Fruit fly (Drosophila melanogaster) whole organism, embryonic: ENCODE data around the gene CG42232.

Source experiments
- Antp ChIP-seq: fragments of 200-800 bp; sonication (Bioruptor generic); optimal IDR thresholded peaks from 3 replicates; lab custom pipeline; 2016; ENCODE audit warnings: missing biosample characterization, missing genetic modification characterization
- B-H2 ChIP-seq: fragments of 200-800 bp; sonication (Bioruptor generic); optimal IDR thresholded peaks from 2 replicates; lab custom pipeline; 2018; ENCODE audit warnings: missing biosample characterization, mild to moderate bottlenecking, missing genetic modification characterization
- Bdp1 ChIP-seq: fragments of 200-800 bp; sonication (Bioruptor generic); optimal IDR thresholded peaks from 3 replicates; lab custom pipeline; 2016; ENCODE audit warnings: missing biosample characterization, missing genetic modification characterization
- CG1024 ChIP-seq: fragments of 200-800 bp; sonication (Bioruptor generic); IDR thresholded peaks from 2 replicates; pipeline ENCODE4 v1.3.6; 2022; ENCODE audit warnings: missing biosample characterization, missing genetic modification characterization
- CG10979 ChIP-seq: fragments of 200-800 bp; sonication (Bioruptor generic); optimal IDR thresholded peaks from 2 replicates; lab custom pipeline; 2018; ENCODE audit warnings: missing biosample characterization, mild to moderate bottlenecking, missing genetic modification characterization, moderate library complexity
- CG11398 ChIP-seq: fragments of 200-800 bp; sonication (Bioruptor generic); optimal IDR thresholded peaks from 2 replicates; lab custom pipeline; 2016; ENCODE audit warnings: missing biosample characterization, missing genetic modification characterization
- CG11695 ChIP-seq: fragments of 200-800 bp; sonication (Bioruptor generic); IDR thresholded peaks from 3 replicates; pipeline ENCODE4 v1.3.6; 2022; ENCODE audit warnings: missing biosample characterization, missing genetic modification characterization
- CG13624 ChIP-seq: fragments of 200-800 bp; sonication (Bioruptor generic); optimal IDR thresholded peaks from 2 replicates; lab custom pipeline; 2016; ENCODE audit warnings: missing biosample characterization, missing genetic modification characterization
- CG16815 ChIP-seq: fragments of 200-800 bp; sonication (Bioruptor generic); optimal IDR thresholded peaks from 3 replicates; lab custom pipeline; 2017; ENCODE audit warnings: missing biosample characterization, mild to moderate bottlenecking, missing genetic modification characterization
- CG3163 ChIP-seq: fragments of 200-800 bp; sonication (Bioruptor generic); optimal IDR thresholded peaks from 3 replicates; lab custom pipeline; 2016; ENCODE audit warnings: missing biosample characterization, missing genetic modification characterization
- CG33557 ChIP-seq: fragments of 200-800 bp; sonication (Bioruptor generic); optimal IDR thresholded peaks from 2 replicates; lab custom pipeline; 2019; ENCODE audit warnings: missing biosample characterization, mild to moderate bottlenecking, missing genetic modification characterization, moderate library complexity
- CG4360 ChIP-seq: fragments of 200-800 bp; sonication (Bioruptor generic); IDR thresholded peaks from 2 replicates; pipeline ENCODE4 v1.3.6; 2022; ENCODE audit warnings: missing biosample characterization, missing genetic modification characterization
- CG7928 ChIP-seq: fragments of 200-800 bp; sonication (Bioruptor generic); optimal IDR thresholded peaks from 2 replicates; lab custom pipeline; 2017; ENCODE audit warnings: missing biosample characterization, mild to moderate bottlenecking, missing genetic modification characterization
- CG8388 ChIP-seq: fragments of 200-800 bp; sonication (Bioruptor generic); optimal IDR thresholded peaks from 2 replicates; lab custom pipeline; 2019; ENCODE audit warnings: missing biosample characterization, mild to moderate bottlenecking, missing genetic modification characterization, moderate library complexity
- CG8765 ChIP-seq: fragments of 200-800 bp; sonication (Bioruptor generic); IDR thresholded peaks from 2 replicates; pipeline ENCODE4 v1.3.6; 2022; ENCODE audit warnings: missing biosample characterization, missing genetic modification characterization
- CG9932 ChIP-seq: fragments of 200-800 bp; sonication (Bioruptor generic); IDR thresholded peaks from 2 replicates; pipeline ENCODE4 v1.3.6; 2022; ENCODE audit warnings: missing biosample characterization, missing genetic modification characterization
- Eip74EF ChIP-seq, 2 experiments: fragments of 200-800 bp in 1 of 2; fragments of >200 bp in 1 of 2; sonication (Bioruptor generic) in 1 of 2; optimal IDR thresholded peaks; 2 replicates each; lab custom pipeline; 2017 to 2019; ENCODE audit warnings: missing biosample characterization in 2 of 2, missing genetic modification characterization in 2 of 2, mild to moderate bottlenecking in 1 of 2, moderate library complexity in 1 of 2
- Elba2 ChIP-seq: fragments of 200-800 bp; sonication (Bioruptor generic); optimal IDR thresholded peaks from 3 replicates; lab custom pipeline; 2016; ENCODE audit warnings: missing biosample characterization, missing genetic modification characterization
- Hey ChIP-seq: fragments of 200-800 bp; sonication (Bioruptor generic); optimal IDR thresholded peaks from 3 replicates; lab custom pipeline; 2018; ENCODE audit warnings: missing biosample characterization, mild to moderate bottlenecking, missing genetic modification characterization
- Lpt ChIP-seq: fragments of >200 bp; optimal IDR thresholded peaks from 2 replicates; lab custom pipeline; 2018; ENCODE audit warnings: missing biosample characterization, missing genetic modification characterization
- MTF-1 ChIP-seq: fragments of 200-800 bp; sonication (Bioruptor generic); optimal IDR thresholded peaks from 2 replicates; lab custom pipeline; 2018; ENCODE audit warnings: missing biosample characterization, mild to moderate bottlenecking, missing genetic modification characterization, borderline replicate concordance
- Med ChIP-seq: fragments of 200-800 bp; sonication (Bioruptor generic); peaks from one replicate; lab custom pipeline; 2016; ENCODE audit warnings: missing biosample characterization, missing genetic modification characterization, mild to moderate bottlenecking, inconsistent platforms, moderate library complexity
- Meics ChIP-seq: fragments of 200-800 bp; sonication (Bioruptor generic); optimal IDR thresholded peaks from 2 replicates; lab custom pipeline; 2017; ENCODE audit warnings: missing biosample characterization, mild to moderate bottlenecking, missing genetic modification characterization
- Ptx1 ChIP-seq: fragments of 200-800 bp; sonication (Bioruptor generic); IDR thresholded peaks from 2 replicates; pipeline ENCODE4 v1.3.6; 2022; ENCODE audit warnings: missing biosample characterization, missing genetic modification characterization
- Side ChIP-seq: fragments of 200-800 bp; sonication (Bioruptor generic); optimal IDR thresholded peaks from 2 replicates; lab custom pipeline; 2016; ENCODE audit warnings: missing biosample characterization, missing genetic modification characterization
- Sox100B ChIP-seq: fragments of 200-800 bp; sonication (Bioruptor generic); optimal IDR thresholded peaks from 3 replicates; lab custom pipeline; 2018; ENCODE audit warnings: missing biosample characterization, mild to moderate bottlenecking, missing genetic modification characterization
- Spps ChIP-seq: fragments of 200-800 bp; sonication (Bioruptor generic); optimal IDR thresholded peaks from 2 replicates; lab custom pipeline; 2018; ENCODE audit warnings: missing biosample characterization, mild to moderate bottlenecking, missing genetic modification characterization
- Sry-β ChIP-seq: fragments of 200-800 bp; sonication (Bioruptor generic); optimal IDR thresholded peaks from 2 replicates; lab custom pipeline; 2018; ENCODE audit warnings: missing biosample characterization, mild to moderate bottlenecking, missing genetic modification characterization, moderate library complexity
- Xbp1 ChIP-seq: fragments of 200-800 bp; sonication (Bioruptor generic); optimal IDR thresholded peaks from 3 replicates; lab custom pipeline; 2016; ENCODE audit warnings: missing biosample characterization, mild to moderate bottlenecking, missing genetic modification characterization
- Xrp1 ChIP-seq: fragments of 200-800 bp; sonication (Bioruptor generic); IDR thresholded peaks from 2 replicates; pipeline ENCODE4 v1.3.6; 2022; ENCODE audit warnings: missing biosample characterization, missing genetic modification characterization
- az2 ChIP-seq: fragments of 200-800 bp; sonication (Bioruptor generic); optimal IDR thresholded peaks from 3 replicates; lab custom pipeline; 2016; ENCODE audit warnings: missing biosample characterization, missing genetic modification characterization
- bsh ChIP-seq, 2 experiments: fragments of 200-800 bp; sonication (Bioruptor generic); optimal IDR thresholded peaks; 2 replicates each; lab custom pipeline; 2017 to 2018; ENCODE audit warnings: mild to moderate bottlenecking in 2 of 2, missing biosample characterization in 2 of 2, missing genetic modification characterization in 2 of 2, moderate library complexity in 1 of 2
- btn ChIP-seq: fragments of 200-800 bp; sonication (Bioruptor generic); optimal IDR thresholded peaks from 2 replicates; lab custom pipeline; 2016; ENCODE audit warnings: missing biosample characterization, missing genetic modification characterization
- chinmo ChIP-seq: fragments of 200-800 bp; sonication (Bioruptor generic); IDR thresholded peaks from 4 replicates; pipeline ENCODE4 v1.3.6; 2022; ENCODE audit warnings: missing biosample characterization, missing genetic modification characterization; ENCODE audit not compliant: partially characterized antibody
- crol ChIP-seq: fragments of 200-800 bp; sonication (Bioruptor generic); IDR thresholded peaks from 2 replicates; pipeline ENCODE4 v1.3.6; 2022; ENCODE audit warnings: missing biosample characterization, missing genetic modification characterization
- eve ChIP-seq, 2 experiments: fragments of >200 bp; optimal IDR thresholded peaks; 2 replicates each; lab custom pipeline; 2017; ENCODE audit warnings: missing biosample characterization in 2 of 2, missing genetic modification characterization in 2 of 2
- gem ChIP-seq: fragments of 200-800 bp; sonication (Bioruptor generic); optimal IDR thresholded peaks from 2 replicates; lab custom pipeline; 2019; ENCODE audit warnings: missing biosample characterization, mild to moderate bottlenecking, missing genetic modification characterization, moderate library complexity
- kah ChIP-seq: fragments of 200-800 bp; sonication (Bioruptor generic); optimal IDR thresholded peaks from 2 replicates; lab custom pipeline; 2018; ENCODE audit warnings: missing biosample characterization, mild to moderate bottlenecking, missing genetic modification characterization
- nmo ChIP-seq: fragments of 200-800 bp; sonication (Bioruptor generic); optimal IDR thresholded peaks from 2 replicates; lab custom pipeline; 2018; ENCODE audit warnings: missing biosample characterization, mild to moderate bottlenecking, missing genetic modification characterization, moderate library complexity
- nom ChIP-seq: fragments of 200-800 bp; sonication (Bioruptor generic); optimal IDR thresholded peaks from 2 replicates; lab custom pipeline; 2017; ENCODE audit warnings: missing biosample characterization, missing genetic modification characterization, mild to moderate bottlenecking, moderate library complexity, missing genetic modification reagents
- odd ChIP-seq: fragments of 200-800 bp; sonication (Bioruptor generic); optimal IDR thresholded peaks from 2 replicates; lab custom pipeline; 2017; ENCODE audit warnings: missing biosample characterization, mild to moderate bottlenecking, missing genetic modification characterization
- org-1 ChIP-seq: fragments of 200-800 bp; sonication (Bioruptor generic); optimal IDR thresholded peaks from 2 replicates; lab custom pipeline; 2017; ENCODE audit warnings: missing biosample characterization, missing genetic modification characterization
- psq ChIP-seq: fragments of 200-800 bp; sonication (Bioruptor generic); optimal IDR thresholded peaks from 2 replicates; lab custom pipeline; 2017; ENCODE audit warnings: missing biosample characterization, missing genetic modification characterization
- row ChIP-seq: fragments of 200-800 bp; sonication (Bioruptor generic); IDR thresholded peaks from 3 replicates; pipeline ENCODE4 v1.3.6; 2022; ENCODE audit warnings: missing biosample characterization, missing genetic modification characterization
- sc ChIP-seq, 3 experiments: fragments of >200 bp in 2 of 3; fragments of 200-800 bp in 1 of 3; sonication (Bioruptor generic) in 1 of 3; optimal IDR thresholded peaks; 2 replicates in 2 of 3; 3 replicates in 1 of 3; lab custom pipeline; 2017; ENCODE audit warnings: mild to moderate bottlenecking in 1 of 3, missing biosample characterization in 1 of 3, missing genetic modification characterization in 1 of 3, missing genetic modification reagents in 1 of 3
- tap ChIP-seq: fragments of 200-800 bp; optimal IDR thresholded peaks from 3 replicates; lab custom pipeline; 2019; ENCODE audit warnings: missing biosample characterization, mild to moderate bottlenecking, missing genetic modification characterization, moderate library complexity
- twi ChIP-seq: fragments of 200-800 bp; optimal IDR thresholded peaks from 2 replicates; lab custom pipeline; 2019; ENCODE audit warnings: missing biosample characterization, mild to moderate bottlenecking, missing genetic modification characterization, moderate library complexity

Gene CG42232

DNA sequence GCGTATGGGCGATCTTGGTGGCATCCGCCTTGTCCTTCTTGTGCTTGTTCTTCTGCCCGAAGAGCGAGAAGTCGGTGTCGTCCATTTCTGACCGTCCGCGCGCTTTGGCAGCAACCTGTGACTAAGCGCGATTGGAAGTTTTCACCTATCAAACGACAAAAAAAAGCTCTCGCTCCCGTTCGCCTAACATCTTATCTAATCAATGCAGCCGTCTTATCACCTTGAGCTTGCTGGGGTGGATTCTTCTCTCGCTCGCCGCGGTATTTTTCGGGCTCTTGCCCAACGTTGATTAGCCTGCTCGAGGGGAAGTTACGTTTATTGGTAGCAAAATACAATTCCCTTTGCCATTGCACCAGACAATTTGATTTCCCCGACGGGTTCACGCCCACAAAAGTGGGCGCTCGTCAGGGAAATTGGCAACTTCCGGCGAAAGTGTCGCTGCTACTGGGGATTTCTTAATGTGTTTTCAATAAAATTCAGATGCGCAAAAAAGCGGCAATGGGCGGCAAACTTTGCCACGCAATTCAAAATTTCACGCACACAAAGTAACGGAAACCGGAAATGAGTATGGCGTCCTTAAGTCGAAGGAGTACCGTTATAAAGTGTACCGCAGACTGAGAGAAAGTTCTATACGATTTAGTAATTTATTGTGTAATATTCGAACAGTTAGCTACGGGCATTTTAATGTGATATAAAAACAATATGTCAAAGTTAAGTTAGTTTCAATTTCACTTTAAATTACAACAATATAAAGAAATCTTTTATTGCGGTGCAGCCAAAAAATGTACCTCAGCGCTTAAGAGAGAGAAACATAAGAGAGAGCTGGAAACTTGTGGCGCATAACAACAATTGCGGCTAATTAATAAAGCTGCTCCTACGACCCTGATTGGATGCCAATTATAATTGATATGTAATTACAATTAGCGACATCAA is 31.7 kb upstream of the CG42232 start, which contains the start of gene Decay (continued):
- TF ChIP-seq Ptx1 (GFP tag; lab: Robert Waterston, UW) = no peak
- TF ChIP-seq Sry-β = no peak
- TF ChIP-seq Hey (tag; lab: Kevin White, UChicago) = no peak
- TF ChIP-seq B-H2 (GFP tag; lab: Kevin White, UChicago) = no peak
- peak; percentile 2 for TF ChIP-seq Xbp1 (GFP tag; lab: Kevin White, UChicago)
- no peak for TF ChIP-seq nmo (GFP tag; lab: Kevin White, UChicago)
- no peak for TF ChIP-seq org-1 (GFP tag; lab: Kevin White, UChicago)
- TF ChIP-seq Elba2 = no peak
- TF ChIP-seq Meics (GFP tag; lab: Kevin White, UChicago) = no peak
- no peak for TF ChIP-seq odd (GFP tag; lab: Kevin White, UChicago)
- no peak for TF ChIP-seq MTF-1 (GFP tag; lab: Kevin White, UChicago)
- TF ChIP-seq nom = no peak
- TF ChIP-seq gem (tag; lab: Kevin White, UChicago) = peak; percentile 28
- TF ChIP-seq Antp (GFP tag; lab: Kevin White, UChicago) = no peak
- TF ChIP-seq eve (GFP tag; optimal IDR thresholded peaks at IDR 0.05; lab: Kevin White, UChicago) = peak in 1 of 2 experiments; percentile 75
- peak; percentile 75 for TF ChIP-seq Med (GFP tag; lab: Kevin White, UChicago)
- no peak for TF ChIP-seq CG11398
- TF ChIP-seq psq (GFP tag; lab: Kevin White, UChicago) = no peak
- no peak for TF ChIP-seq CG4360 (GFP tag; lab: Robert Waterston, UW)
- peak; percentile 17 for TF ChIP-seq CG8388 (GFP tag; lab: Kevin White, UChicago)
- peak; percentile 70 for TF ChIP-seq CG3163 (GFP tag; lab: Kevin White, UChicago)
- peak; percentile 23; the same call in 1 of the 3 replicates for TF ChIP-seq row (GFP tag; lab: Robert Waterston, UW)
- no peak for TF ChIP-seq CG33557
- no peak for TF ChIP-seq sc (optimal IDR thresholded peaks at IDR 0.05; lab: Kevin White, UChicago)
- no peak for TF ChIP-seq sc (GFP tag; optimal IDR thresholded peaks at IDR 0.05; lab: Kevin White, UChicago)
- TF ChIP-seq Bdp1 (GFP tag; lab: Kevin White, UChicago) = no peak
- TF ChIP-seq twi (tag; lab: Kevin White, UChicago) = no peak
- no peak for TF ChIP-seq CG16815 (GFP tag; lab: Kevin White, UChicago)
- TF ChIP-seq Eip74EF (GFP tag; optimal IDR thresholded peaks at IDR 0.05; lab: Kevin White, UChicago) = no peak
- no peak for TF ChIP-seq Spps (tag; lab: Kevin White, UChicago)
- TF ChIP-seq bsh (GFP tag; optimal IDR thresholded peaks at IDR 0.05; lab: Kevin White, UChicago) = peak in 1 of 2 experiments; percentile 13
- no peak for TF ChIP-seq btn
- peak; percentile 10 for TF ChIP-seq CG10979 (tag; lab: Kevin White, UChicago)
- no peak for TF ChIP-seq CG7928 (GFP tag; lab: Kevin White, UChicago)
- no peak for TF ChIP-seq Side (GFP tag; lab: Kevin White, UChicago)
- TF ChIP-seq CG9932 = no peak
- TF ChIP-seq CG13624 (GFP tag; lab: Kevin White, UChicago) = peak; percentile 9
- peak; percentile 44; the same call in 1 of the 2 replicates for TF ChIP-seq Xrp1 (GFP tag; lab: Robert Waterston, UW)
- TF ChIP-seq crol (GFP tag; lab: Robert Waterston, UW) = no peak
- TF ChIP-seq CG1024 (GFP tag; lab: Robert Waterston, UW) = no peak
- peak; percentile 73; the same call in 1 of the 4 replicates for TF ChIP-seq chinmo (GFP tag; lab: Robert Waterston, UW)
- TF ChIP-seq CG11695 = no peak
- TF ChIP-seq tap (tag; lab: Kevin White, UChicago) = no peak
- peak; percentile 27 for TF ChIP-seq Sox100B (GFP tag; lab: Kevin White, UChicago)
- no peak for TF ChIP-seq CG8765 (GFP tag; lab: Robert Waterston, UW)
- TF ChIP-seq kah (GFP tag; lab: Kevin White, UChicago) = no peak
- TF ChIP-seq az2 (GFP tag; lab: Kevin White, UChicago) = no peak
- no peak for TF ChIP-seq Lpt (GFP tag; lab: Kevin White, UChicago)
